Worm (Caenorhabditis elegans) whole organism, mixed stage, embryonic: ENCODE data around the gene ugt-65.

Experiments
- elt-3 ChIP-seq: fragments of 150-350 bp; optimal IDR thresholded peaks from 2 replicates; lab custom pipeline; 2014; ENCODE audit warnings: missing biosample characterization, missing genetic modification characterization
- lin-13 ChIP-seq: fragments of 150-350 bp; optimal IDR thresholded peaks from 2 replicates; lab custom pipeline; 2014; ENCODE audit warnings: missing biosample characterization, missing genetic modification characterization
- mep-1 ChIP-seq: fragments of 150-350 bp; optimal IDR thresholded peaks from 2 replicates; lab custom pipeline; 2017; ENCODE audit warnings: missing biosample characterization, missing genetic modification reagents, missing genetic modification characterization, inconsistent platforms
- mls-2 ChIP-seq: sonication (generic microtip); optimal IDR thresholded peaks from 2 replicates; lab custom pipeline; 2016; ENCODE audit warnings: mild to moderate bottlenecking, missing genetic modification characterization, moderate library complexity, missing compliant biosample characterization
- nhr-28 ChIP-seq: fragments of 150-350 bp; optimal IDR thresholded peaks from 2 replicates; lab custom pipeline; 2014; ENCODE audit warnings: missing biosample characterization, missing genetic modification characterization
- pha-4 ChIP-seq: fragments of 150-350 bp; optimal IDR thresholded peaks from 2 replicates; lab custom pipeline; 2018; ENCODE audit warnings: missing biosample characterization, missing genetic modification reagents, missing genetic modification characterization

DNA sequence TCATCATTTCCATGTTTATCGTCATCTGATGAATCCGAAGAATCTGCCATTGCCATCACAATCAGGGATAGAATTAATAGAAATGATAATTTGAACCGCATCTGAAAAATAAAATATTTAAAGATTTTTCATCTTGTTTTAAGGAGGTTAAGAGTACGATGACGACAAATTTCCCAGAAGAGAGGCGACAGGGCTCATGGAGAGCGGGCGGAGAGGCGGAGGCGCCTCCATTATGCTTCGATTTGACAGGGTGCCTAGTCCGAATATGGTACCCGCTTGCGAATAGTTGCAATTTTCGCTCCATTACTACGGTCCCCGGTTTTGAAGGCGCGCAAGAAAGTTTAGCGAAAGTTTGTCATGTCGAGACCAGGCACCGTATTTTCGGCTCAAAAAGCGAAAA is 35.4 kb upstream of the ugt-65 start, which contains the start of gene F28D1.6:
- no peak for TF ChIP-seq elt-3 (tag; lab: Kevin White, UChicago)
- TF ChIP-seq nhr-28 (tag; lab: Kevin White, UChicago) = no peak
- no peak for TF ChIP-seq mep-1 (tag; lab: Kevin White, UChicago)
- no peak for TF ChIP-seq lin-13 (tag; lab: Kevin White, UChicago)
- TF ChIP-seq pha-4 (tag; lab: Kevin White, UChicago) = no peak
- no peak for TF ChIP-seq mls-2 (tag; lab: Kevin White, UChicago)
